Worm (Caenorhabditis elegans) whole organism, young adult: ENCODE results near the gene ttc-39B.

Experiments
- B0019.2 ChIP-seq: fragments of 200-800 bp; sonication (Bioruptor generic); conservative IDR thresholded peaks from 2 replicates; pipeline ENCODE4 v1.3.6; 2022; ENCODE audit warnings: missing genetic modification reagents, missing genetic modification characterization, missing compliant biosample characterization
- C17E4.6 ChIP-seq: fragments of 200-800 bp; sonication (Bioruptor generic); IDR thresholded peaks from 2 replicates; pipeline ENCODE4 v1.3.6; 2022; ENCODE audit warnings: missing genetic modification reagents, missing genetic modification characterization, missing compliant biosample characterization
- F33H1.4 ChIP-seq: fragments of 200-800 bp; sonication (Bioruptor generic); IDR thresholded peaks from 2 replicates; pipeline ENCODE4 v1.3.6; 2022; ENCODE audit warnings: missing genetic modification reagents, missing genetic modification characterization, missing compliant biosample characterization
- F37B4.10 ChIP-seq: fragments of 200-800 bp; sonication (Bioruptor generic); IDR thresholded peaks from 2 replicates; pipeline ENCODE4 v1.3.6; 2022; ENCODE audit warnings: missing genetic modification characterization, missing compliant biosample characterization
- F57A8.1 ChIP-seq: fragments of 200-800 bp; sonication (Bioruptor generic); optimal IDR thresholded peaks from 2 replicates; lab custom pipeline; 2018; ENCODE audit warnings: mild to moderate bottlenecking, missing genetic modification characterization, moderate library complexity, missing compliant biosample characterization
- F57C9.4 ChIP-seq: sonication (generic microtip); optimal IDR thresholded peaks from 2 replicates; lab custom pipeline; 2017; ENCODE audit warnings: mild to moderate bottlenecking, missing genetic modification characterization, missing compliant biosample characterization
- K12H6.12 ChIP-seq: fragments of 200-800 bp; sonication (Bioruptor generic); optimal IDR thresholded peaks from 2 replicates; lab custom pipeline; 2018; ENCODE audit warnings: mild to moderate bottlenecking, missing genetic modification characterization, missing compliant biosample characterization
- Y95B8A.8 ChIP-seq: fragments of 200-800 bp; sonication (Bioruptor generic); IDR thresholded peaks from 2 replicates; pipeline ENCODE4 v1.3.6; 2022; ENCODE audit warnings: missing genetic modification reagents, missing genetic modification characterization, missing compliant biosample characterization
- ZK185.1 ChIP-seq: sonication (generic microtip); optimal IDR thresholded peaks from 2 replicates; lab custom pipeline; 2016; ENCODE audit warnings: mild to moderate bottlenecking, missing genetic modification characterization, missing compliant biosample characterization; ENCODE audit not compliant: poor library complexity, severe bottlenecking
- akir-1 ChIP-seq: fragments of 200-800 bp; sonication (Bioruptor generic); optimal IDR thresholded peaks from 2 replicates; lab custom pipeline; 2018; ENCODE audit warnings: mild to moderate bottlenecking, missing genetic modification characterization, moderate library complexity, missing compliant biosample characterization
- ama-1 ChIP-seq, 3 experiments: fragments of 150-350 bp in 1 of 3; sonication (generic microtip) in 2 of 3; optimal IDR thresholded peaks; 2 replicates each; lab custom pipeline; 2014 to 2018; ENCODE audit warnings: missing biosample characterization in 2 of 3, missing genetic modification characterization in 2 of 3, missing genetic modification reagents in 2 of 3
- aptf-3 ChIP-seq: fragments of 200-800 bp; sonication (Bioruptor generic); IDR thresholded peaks from 2 replicates; pipeline ENCODE4 v1.3.6; 2022; ENCODE audit warnings: missing genetic modification characterization, missing compliant biosample characterization
- athp-1 ChIP-seq: sonication (generic microtip); optimal IDR thresholded peaks from 2 replicates; lab custom pipeline; 2017; ENCODE audit warnings: mild to moderate bottlenecking, missing genetic modification characterization, missing compliant biosample characterization
- attf-5 ChIP-seq: fragments of 200-800 bp; sonication (Bioruptor generic); optimal IDR thresholded peaks from 2 replicates; lab custom pipeline; 2018; ENCODE audit warnings: mild to moderate bottlenecking, missing genetic modification characterization, missing compliant biosample characterization
- attf-6 ChIP-seq: fragments of 200-800 bp; sonication (Bioruptor generic); IDR thresholded peaks from 2 replicates; pipeline ENCODE4 v1.3.6; 2022; ENCODE audit warnings: missing genetic modification reagents, missing genetic modification characterization, missing compliant biosample characterization
- bed-1 ChIP-seq: fragments of 200-800 bp; sonication (Bioruptor generic); IDR thresholded peaks from 2 replicates; pipeline ENCODE4 v1.3.6; 2022; ENCODE audit warnings: missing genetic modification reagents, missing genetic modification characterization, missing compliant biosample characterization
- cebp-2 ChIP-seq: fragments of 200-800 bp; sonication (Bioruptor generic); IDR thresholded peaks from 2 replicates; pipeline ENCODE4 v1.3.6; 2022; ENCODE audit warnings: missing genetic modification characterization, missing compliant biosample characterization
- ceh-100 ChIP-seq: fragments of 200-800 bp; sonication (Bioruptor generic); IDR thresholded peaks from 2 replicates; pipeline ENCODE4 v1.3.6; 2022; ENCODE audit warnings: missing genetic modification reagents, missing genetic modification characterization, missing compliant biosample characterization
- ceh-79 ChIP-seq: sonication (generic microtip); optimal IDR thresholded peaks from 2 replicates; lab custom pipeline; 2017; ENCODE audit warnings: mild to moderate bottlenecking, missing genetic modification characterization, missing compliant biosample characterization
- chd-7 ChIP-seq: sonication (generic microtip); optimal IDR thresholded peaks from 2 replicates; lab custom pipeline; 2016; ENCODE audit warnings: mild to moderate bottlenecking, missing genetic modification characterization, moderate library complexity, missing compliant biosample characterization
- dox-1 ChIP-seq: fragments of 200-800 bp; sonication (Bioruptor generic); IDR thresholded peaks from 2 replicates; pipeline ENCODE4 v1.3.6; 2022; ENCODE audit warnings: missing genetic modification reagents, missing genetic modification characterization, missing compliant biosample characterization
- dpl-1 ChIP-seq: fragments of 150-350 bp; optimal IDR thresholded peaks from 2 replicates; lab custom pipeline; 2014; ENCODE audit warnings: missing biosample characterization, missing genetic modification reagents, missing genetic modification characterization
- ekl-4 ChIP-seq: fragments of 200-800 bp; sonication (Bioruptor generic); IDR thresholded peaks from 2 replicates; pipeline ENCODE4 v1.3.6; 2022; ENCODE audit warnings: missing genetic modification reagents, missing genetic modification characterization, missing compliant biosample characterization
- ets-4 ChIP-seq: fragments of 200-800 bp; sonication (Bioruptor generic); optimal IDR thresholded peaks from 2 replicates; lab custom pipeline; 2018; ENCODE audit warnings: mild to moderate bottlenecking, missing genetic modification characterization, missing compliant biosample characterization
- hlh-12 ChIP-seq: sonication (generic microtip); optimal IDR thresholded peaks from 2 replicates; lab custom pipeline; 2016; ENCODE audit warnings: missing genetic modification characterization, missing compliant biosample characterization
- hsf-1 ChIP-seq: fragments of 200-800 bp; sonication (Bioruptor generic); IDR thresholded peaks from 2 replicates; pipeline ENCODE4 v1.3.6; 2022; ENCODE audit warnings: missing genetic modification reagents, missing genetic modification characterization, missing compliant biosample characterization
- lin-26 ChIP-seq: fragments of 200-800 bp; sonication (Bioruptor generic); IDR thresholded peaks from 2 replicates; pipeline ENCODE4 v1.3.6; 2022; ENCODE audit warnings: missing genetic modification reagents, missing genetic modification characterization, missing compliant biosample characterization
- lin-35 ChIP-seq, 3 experiments: fragments of 150-350 bp in 2 of 3; sonication (generic microtip) in 1 of 3; optimal IDR thresholded peaks; 2 replicates each; lab custom pipeline; 2014 to 2018; ENCODE audit warnings: missing biosample characterization in 3 of 3, missing genetic modification characterization in 3 of 3, missing genetic modification reagents in 3 of 3
- lin-40 ChIP-seq: sonication (generic microtip); optimal IDR thresholded peaks from 2 replicates; lab custom pipeline; 2016; ENCODE audit warnings: missing genetic modification characterization, mild to moderate bottlenecking, missing compliant biosample characterization, missing genotype, missing genetic modification reagents
- lsl-1 ChIP-seq: fragments of 200-800 bp; sonication (Bioruptor generic); optimal IDR thresholded peaks from 2 replicates; lab custom pipeline; 2018; ENCODE audit warnings: mild to moderate bottlenecking, missing genetic modification characterization, moderate library complexity, missing compliant biosample characterization
- lsy-27 ChIP-seq: sonication (generic microtip); optimal IDR thresholded peaks from 2 replicates; lab custom pipeline; 2017; ENCODE audit warnings: missing genetic modification characterization, mild to moderate bottlenecking, missing compliant biosample characterization, antibody characterized with exemption, missing genotype, borderline replicate concordance; ENCODE audit not compliant: insufficient read depth
- madf-8 ChIP-seq: fragments of 200-800 bp; sonication (Bioruptor generic); conservative IDR thresholded peaks from 2 replicates; pipeline ENCODE4 v1.3.6; 2022; ENCODE audit warnings: missing genetic modification reagents, missing genetic modification characterization, missing compliant biosample characterization
- mxl-1 ChIP-seq: sonication (generic microtip); optimal IDR thresholded peaks from 2 replicates; lab custom pipeline; 2016; ENCODE audit warnings: missing genetic modification characterization, missing compliant biosample characterization
- nfyb-1 ChIP-seq: fragments of 200-800 bp; sonication (Bioruptor generic); IDR thresholded peaks from 2 replicates; pipeline ENCODE4 v1.3.6; 2022; ENCODE audit warnings: missing genetic modification reagents, missing genetic modification characterization, missing compliant biosample characterization
- nhr-27 ChIP-seq: fragments of 200-800 bp; sonication (Bioruptor generic); optimal IDR thresholded peaks from 2 replicates; lab custom pipeline; 2018; ENCODE audit warnings: mild to moderate bottlenecking, missing genetic modification characterization, moderate library complexity, missing compliant biosample characterization
- nhr-90 ChIP-seq: sonication (generic microtip); optimal IDR thresholded peaks from 2 replicates; lab custom pipeline; 2016; ENCODE audit warnings: missing genotype, mild to moderate bottlenecking, missing genetic modification characterization, missing compliant biosample characterization
- pbrm-1 ChIP-seq: fragments of 200-800 bp; sonication (Bioruptor generic); IDR thresholded peaks from 2 replicates; pipeline ENCODE4 v1.3.6; 2022; ENCODE audit warnings: missing genetic modification reagents, missing genetic modification characterization, missing compliant biosample characterization
- pha-4 ChIP-seq: fragments of 150-350 bp; sonication (generic microtip); optimal IDR thresholded peaks from 2 replicates; lab custom pipeline; 2014; ENCODE audit warnings: missing biosample characterization, missing genetic modification reagents, missing genetic modification characterization
- rcor-1 ChIP-seq: fragments of 200-800 bp; sonication (Bioruptor generic); IDR thresholded peaks from 2 replicates; pipeline ENCODE4 v1.3.6; 2022; ENCODE audit warnings: missing genetic modification reagents, missing genetic modification characterization, missing compliant biosample characterization
- sptf-2 ChIP-seq: fragments of 200-800 bp; sonication (Bioruptor generic); optimal IDR thresholded peaks from 2 replicates; lab custom pipeline; 2018; ENCODE audit warnings: mild to moderate bottlenecking, missing genetic modification characterization, missing compliant biosample characterization
- tbp1 ChIP-seq: fragments of 200-800 bp; sonication (Bioruptor generic); optimal IDR thresholded peaks from 2 replicates; lab custom pipeline; 2018; ENCODE audit warnings: mild to moderate bottlenecking, missing genetic modification characterization, missing compliant biosample characterization
- ztf-18 ChIP-seq: sonication (generic microtip); optimal IDR thresholded peaks from 2 replicates; lab custom pipeline; 2016; ENCODE audit warnings: missing genotype, mild to moderate bottlenecking, missing genetic modification characterization, missing compliant biosample characterization
- ztf-22 ChIP-seq: fragments of 200-800 bp; sonication (Bioruptor generic); optimal IDR thresholded peaks from 2 replicates; lab custom pipeline; 2018; ENCODE audit warnings: mild to moderate bottlenecking, missing genetic modification characterization, moderate library complexity, missing compliant biosample characterization
- ztf-26 ChIP-seq: sonication (generic microtip); optimal IDR thresholded peaks from 2 replicates; lab custom pipeline; 2017; ENCODE audit warnings: missing genetic modification characterization, missing compliant biosample characterization
- ztf-28 ChIP-seq: fragments of 200-800 bp; sonication (Bioruptor generic); IDR thresholded peaks from 2 replicates; pipeline ENCODE4 v1.3.6; 2022; ENCODE audit warnings: missing genetic modification reagents, missing genetic modification characterization, missing compliant biosample characterization
- ztf-3 ChIP-seq: fragments of 200-800 bp; sonication (Bioruptor generic); optimal IDR thresholded peaks from 2 replicates; lab custom pipeline; 2018; ENCODE audit warnings: mild to moderate bottlenecking, missing genetic modification characterization, missing compliant biosample characterization

Gene ttc-39B

DNA sequence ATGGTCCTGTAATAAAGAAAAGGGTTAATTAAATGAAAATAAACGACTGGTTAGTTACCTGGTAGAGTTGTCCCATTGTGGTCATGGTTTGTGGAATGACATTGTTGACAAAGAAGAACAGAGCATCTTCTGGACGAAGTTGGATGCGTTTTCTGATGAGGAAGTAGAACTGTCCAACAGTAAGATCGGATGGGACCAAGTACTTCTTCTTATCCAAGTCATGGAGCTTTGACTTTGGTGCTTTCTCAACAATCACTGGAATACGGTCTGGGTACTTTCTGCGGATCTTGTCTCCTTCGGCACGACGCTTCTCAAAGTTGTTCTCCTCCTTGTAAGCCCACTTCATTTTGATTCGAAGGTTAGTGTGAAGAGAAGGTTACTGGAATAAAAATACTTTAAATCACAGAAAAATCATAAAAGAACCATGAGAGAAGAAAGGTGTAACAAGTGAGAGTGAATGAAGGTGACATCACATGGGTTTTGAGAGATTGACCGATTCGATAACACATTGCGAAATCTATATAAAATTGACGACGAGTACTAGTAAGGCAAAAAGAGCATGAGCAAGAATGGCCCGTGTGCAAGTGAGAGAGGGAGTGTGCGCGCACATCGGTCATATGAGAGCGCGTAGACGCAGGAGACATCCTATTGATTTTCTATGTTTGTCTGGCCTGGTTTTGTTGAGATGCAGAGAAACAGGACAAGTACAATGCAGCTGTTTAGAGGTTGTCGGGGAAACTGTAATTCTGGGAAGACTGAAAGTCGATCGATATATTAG lies 13.7 kb upstream of the ttc-39B start, which contains the start of gene lgg-1 (continued):
- TF ChIP-seq ets-4 (GFP tag; lab: Kevin White, UChicago) = no peak
- TF ChIP-seq ZK185.1 (tag; lab: Kevin White, UChicago) = peak; percentile 72
- peak; percentile 54 for TF ChIP-seq ztf-3
- TF ChIP-seq ama-1 (optimal IDR thresholded peaks at IDR 0.05; lab: Kevin White, UChicago) = peak; percentile 98
- no peak for TF ChIP-seq ama-1 (GFP tag; optimal IDR thresholded peaks at IDR 0.05; lab: Kevin White, UChicago)
- TF ChIP-seq attf-5 (GFP tag; lab: Kevin White, UChicago) = peak; percentile 45
- TF ChIP-seq lin-40 = peak; percentile 11
- peak; percentile 75 for TF ChIP-seq dox-1 (GFP tag; lab: Robert Waterston, UW)
- TF ChIP-seq tbp1 (GFP tag; lab: Kevin White, UChicago) = peak; percentile 44
- TF ChIP-seq ekl-4 = 0 out of 2 replicates have a peak, but pooled peaks have one; percentile 71
- TF ChIP-seq dpl-1 (GFP tag; lab: Kevin White, UChicago) = peak; percentile 40
- peak; percentile 28 for TF ChIP-seq nhr-90 (tag; lab: Kevin White, UChicago)
- TF ChIP-seq F33H1.4 (GFP tag; lab: Robert Waterston, UW) = no peak
- peak; percentile 83 for TF ChIP-seq pha-4 (tag; lab: Kevin White, UChicago)
- TF ChIP-seq athp-1 = peak; percentile 72
- TF ChIP-seq bed-1 (GFP tag; lab: Robert Waterston, UW) = no peak
- no peak for TF ChIP-seq hlh-12
- no peak for TF ChIP-seq aptf-3 (GFP tag; lab: Robert Waterston, UW)
- TF ChIP-seq attf-6 = no peak
- TF ChIP-seq F37B4.10 = no peak
- TF ChIP-seq B0019.2 (GFP tag; lab: Robert Waterston, UW) = peak; percentile 47
- 0 out of 2 replicates have a peak, but pooled peaks have one; percentile 63 for TF ChIP-seq cebp-2 (GFP tag; lab: Robert Waterston, UW)
- TF ChIP-seq akir-1 = no peak
- TF ChIP-seq chd-7 (tag; lab: Kevin White, UChicago) = peak; percentile 81
- TF ChIP-seq lin-35 (GFP tag; optimal IDR thresholded peaks at IDR 0.05; lab: Kevin White, UChicago) = peak in 1 of 3 experiments; percentile 60
- peak; percentile 21 for TF ChIP-seq ztf-26 (tag; lab: Kevin White, UChicago)
- peak; percentile 79 for TF ChIP-seq nfyb-1
- peak; percentile 0 for TF ChIP-seq F57A8.1 (GFP tag; lab: Kevin White, UChicago)
- TF ChIP-seq K12H6.12 (tag; lab: Kevin White, UChicago) = peak; percentile 68
- no peak for TF ChIP-seq ztf-18 (tag; lab: Kevin White, UChicago)
- peak; percentile 56 for TF ChIP-seq lin-26

DNA sequence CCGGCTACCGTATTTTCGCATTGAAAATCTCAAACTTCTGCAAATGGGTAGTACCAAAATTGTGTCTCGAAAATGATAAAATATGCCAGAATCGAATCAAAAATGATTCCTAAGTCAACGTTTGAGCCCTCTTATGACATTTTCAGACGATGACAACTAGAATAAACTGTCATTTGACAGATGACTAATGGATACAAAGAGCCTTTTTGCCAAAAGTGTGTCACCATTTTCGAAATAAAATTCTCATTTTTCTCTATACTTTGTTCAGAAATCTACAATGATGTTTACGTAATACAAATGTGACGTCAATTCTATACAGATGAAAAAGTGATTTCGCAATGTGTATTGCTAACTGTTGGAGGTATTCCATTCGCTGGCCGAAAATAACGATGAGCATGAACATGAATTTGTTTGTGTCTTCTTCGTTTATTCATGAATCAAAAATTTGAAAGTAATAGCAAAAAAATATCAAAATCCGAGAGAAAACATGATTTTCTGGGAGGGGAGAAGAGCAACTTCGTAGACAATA lies 12.8 kb upstream of the ttc-39B start:
- TF ChIP-seq ztf-22 (GFP tag; lab: Kevin White, UChicago) = peak; percentile 35
- TF ChIP-seq lsy-27 (tag; lab: Kevin White, UChicago) = no peak
- TF ChIP-seq madf-8 (GFP tag; lab: Robert Waterston, UW) = no peak
- TF ChIP-seq nhr-27 (tag; lab: Kevin White, UChicago) = no peak
- TF ChIP-seq dpl-1 (GFP tag; lab: Kevin White, UChicago) = no peak
- peak; percentile 30 for TF ChIP-seq ceh-100 (GFP tag; lab: Robert Waterston, UW)
- TF ChIP-seq nfyb-1 = peak; percentile 95
- peak; percentile 73; the same call in 1 of the 2 replicates for TF ChIP-seq pbrm-1 (GFP tag; lab: Robert Waterston, UW)
- TF ChIP-seq sptf-2 (GFP tag; lab: Kevin White, UChicago) = no peak
- TF ChIP-seq cebp-2 (GFP tag; lab: Robert Waterston, UW) = 0 out of 2 replicates have a peak, but pooled peaks have one; percentile 65
- peak; percentile 43; the same call in 1 of the 2 replicates for TF ChIP-seq rcor-1
- peak; percentile 64 for TF ChIP-seq attf-5 (GFP tag; lab: Kevin White, UChicago)
- TF ChIP-seq F57C9.4 (tag; lab: Kevin White, UChicago) = peak; percentile 86
- peak; percentile 74 for TF ChIP-seq ceh-79 (tag; lab: Kevin White, UChicago)
- peak; percentile 46 for TF ChIP-seq pha-4 (tag; lab: Kevin White, UChicago)
- TF ChIP-seq mxl-1 (tag; lab: Kevin White, UChicago) = no peak
- TF ChIP-seq ztf-28 (GFP tag; lab: Robert Waterston, UW) = no peak
- no peak for TF ChIP-seq lsl-1 (GFP tag; lab: Kevin White, UChicago)
- no peak for TF ChIP-seq C17E4.6 (GFP tag; lab: Robert Waterston, UW)
- TF ChIP-seq Y95B8A.8 (GFP tag; lab: Robert Waterston, UW) = peak; percentile 60; the same call in 1 of the 2 replicates
- no peak for TF ChIP-seq hsf-1 (GFP tag; lab: Robert Waterston, UW)
